Worm (Caenorhabditis elegans) whole organism, young adult: ENCODE results near the gene abi-1.

Experiments used
- chd-7 ChIP-seq: sonication (generic microtip); optimal IDR thresholded peaks from 2 replicates; lab custom pipeline; 2016; ENCODE audit warnings: mild to moderate bottlenecking, missing genetic modification characterization, moderate library complexity, missing compliant biosample characterization
- nhr-27 ChIP-seq: fragments of 200-800 bp; sonication (Bioruptor generic); optimal IDR thresholded peaks from 2 replicates; lab custom pipeline; 2018; ENCODE audit warnings: mild to moderate bottlenecking, missing genetic modification characterization, moderate library complexity, missing compliant biosample characterization

- TF ChIP-seq nhr-27 (no peak), chd-7 (tag; lab: Kevin White, UChicago) (no peak)
Observed at ce11 chrIII:5660976-5661375, 31.6 kb downstream of the abi-1 start, which contains the start of gene F54E7.6.
